Worm (Caenorhabditis elegans) whole organism, late embryonic: ENCODE data around the gene mask-1.

ENCODE experiments used
- C08G9.2 ChIP-seq: sonication (generic microtip); optimal IDR thresholded peaks from 2 replicates; lab custom pipeline; 2016; ENCODE audit warnings: mild to moderate bottlenecking, missing genetic modification characterization, moderate library complexity, missing compliant biosample characterization
- K02D7.2 ChIP-seq: sonication (generic microtip); optimal IDR thresholded peaks from 2 replicates; lab custom pipeline; 2017; ENCODE audit warnings: mild to moderate bottlenecking, missing genetic modification characterization, missing compliant biosample characterization
- K09A11.1 ChIP-seq: sonication (generic microtip); optimal IDR thresholded peaks from 2 replicates; lab custom pipeline; 2017; ENCODE audit warnings: antibody characterized with exemption, mild to moderate bottlenecking, missing genetic modification characterization, missing compliant biosample characterization; ENCODE audit not compliant: insufficient read depth
- T23F11.4 ChIP-seq: fragments of 200-800 bp; sonication (Bioruptor generic); optimal IDR thresholded peaks from 2 replicates; lab custom pipeline; 2018; ENCODE audit warnings: mild to moderate bottlenecking, missing genetic modification characterization, missing compliant biosample characterization
- Y22D7AL.16 ChIP-seq: sonication (generic microtip); optimal IDR thresholded peaks from 2 replicates; lab custom pipeline; 2016; ENCODE audit warnings: missing genetic modification characterization, missing compliant biosample characterization
- ceh-14 ChIP-seq: sonication (generic microtip); optimal IDR thresholded peaks from 2 replicates; lab custom pipeline; 2016; ENCODE audit warnings: missing genotype, missing genetic modification characterization, missing compliant biosample characterization
- ceh-18 ChIP-seq: sonication (generic microtip); optimal IDR thresholded peaks from 2 replicates; lab custom pipeline; 2016; ENCODE audit warnings: missing genetic modification characterization, missing compliant biosample characterization
- ceh-2 ChIP-seq: sonication (generic microtip); optimal IDR thresholded peaks from 2 replicates; lab custom pipeline; 2016; ENCODE audit warnings: missing genotype, missing genetic modification characterization, missing compliant biosample characterization
- ceh-24 ChIP-seq: sonication (generic microtip); optimal IDR thresholded peaks from 2 replicates; lab custom pipeline; 2016; ENCODE audit warnings: mild to moderate bottlenecking, missing genetic modification characterization, missing compliant biosample characterization
- ceh-31 ChIP-seq: sonication (generic microtip); optimal IDR thresholded peaks from 2 replicates; lab custom pipeline; 2016; ENCODE audit warnings: missing genetic modification characterization, missing compliant biosample characterization
- ceh-34 ChIP-seq: sonication (generic microtip); optimal IDR thresholded peaks from 2 replicates; lab custom pipeline; 2016; ENCODE audit warnings: mild to moderate bottlenecking, missing genetic modification characterization, missing compliant biosample characterization
- dmd-4 ChIP-seq: sonication (generic microtip); optimal IDR thresholded peaks from 2 replicates; lab custom pipeline; 2016; ENCODE audit warnings: borderline replicate concordance, missing genetic modification characterization, missing compliant biosample characterization
- elt-2 ChIP-seq: sonication (generic microtip); optimal IDR thresholded peaks from 2 replicates; lab custom pipeline; 2016; ENCODE audit warnings: missing genetic modification reagents, missing genetic modification characterization, missing compliant biosample characterization
- elt-4 ChIP-seq: sonication (generic microtip); optimal IDR thresholded peaks from 2 replicates; lab custom pipeline; 2016; ENCODE audit warnings: missing genetic modification characterization, missing compliant biosample characterization
- ets-4 ChIP-seq: sonication (generic microtip); optimal IDR thresholded peaks from 2 replicates; lab custom pipeline; 2016; ENCODE audit warnings: missing genetic modification characterization, missing compliant biosample characterization
- hlh-30 ChIP-seq: sonication (generic microtip); optimal IDR thresholded peaks from 2 replicates; lab custom pipeline; 2017; ENCODE audit warnings: antibody characterized with exemption, missing genetic modification characterization, missing compliant biosample characterization; ENCODE audit not compliant: insufficient read depth
- lim-6 ChIP-seq: sonication (generic microtip); optimal IDR thresholded peaks from 2 replicates; lab custom pipeline; 2016; ENCODE audit warnings: missing genetic modification characterization, missing compliant biosample characterization
- madf-2 ChIP-seq: sonication (generic microtip); optimal IDR thresholded peaks from 2 replicates; lab custom pipeline; 2017; ENCODE audit warnings: missing genetic modification characterization, missing compliant biosample characterization
- nfya-1 ChIP-seq: sonication (generic microtip); optimal IDR thresholded peaks from 2 replicates; lab custom pipeline; 2017; ENCODE audit warnings: missing genetic modification characterization, mild to moderate bottlenecking, missing compliant biosample characterization, antibody characterized with exemption, moderate library complexity
- pag-3 ChIP-seq: sonication (generic microtip); optimal IDR thresholded peaks from 2 replicates; lab custom pipeline; 2016; ENCODE audit warnings: missing compliant biosample characterization, missing genetic modification characterization, borderline replicate concordance
- pha-2 ChIP-seq: sonication (generic microtip); optimal IDR thresholded peaks from 2 replicates; lab custom pipeline; 2017; ENCODE audit warnings: mild to moderate bottlenecking, missing genetic modification characterization, missing compliant biosample characterization
- ref-2 ChIP-seq: sonication (generic microtip); optimal IDR thresholded peaks from 2 replicates; lab custom pipeline; 2016; ENCODE audit warnings: missing genetic modification characterization, missing compliant biosample characterization
- rnt-1 ChIP-seq: sonication (generic microtip); optimal IDR thresholded peaks from 2 replicates; lab custom pipeline; 2016; ENCODE audit warnings: missing genetic modification characterization, missing compliant biosample characterization
- sdc-2 ChIP-seq: sonication (generic microtip); optimal IDR thresholded peaks from 2 replicates; lab custom pipeline; 2016; ENCODE audit warnings: missing genotype, missing genetic modification characterization, missing compliant biosample characterization
- sox-2 ChIP-seq: fragments of 200-800 bp; sonication (Bioruptor generic); IDR thresholded peaks from 2 replicates; pipeline ENCODE4 v1.3.6; 2022; ENCODE audit warnings: missing genetic modification reagents, missing genetic modification characterization, missing compliant biosample characterization
- sox-4 ChIP-seq: sonication (generic microtip); optimal IDR thresholded peaks from 2 replicates; lab custom pipeline; 2017; ENCODE audit warnings: mild to moderate bottlenecking, missing genetic modification characterization, inconsistent platforms, missing compliant biosample characterization
- syd-9 ChIP-seq: sonication (generic microtip); optimal IDR thresholded peaks from 2 replicates; lab custom pipeline; 2016; ENCODE audit warnings: mild to moderate bottlenecking, missing genetic modification characterization, moderate library complexity, missing compliant biosample characterization
- tbx-7 ChIP-seq: sonication (generic microtip); optimal IDR thresholded peaks from 2 replicates; lab custom pipeline; 2016; ENCODE audit warnings: missing genotype, missing genetic modification characterization, missing compliant biosample characterization
- unc-3 ChIP-seq, 2 experiments: fragments of 200-800 bp in 1 of 2; sonication (Bioruptor generic) in 1 of 2; sonication (generic microtip) in 1 of 2; conservative IDR thresholded peaks in 1 of 2; optimal IDR thresholded peaks in 1 of 2; 2 replicates each; pipeline versions ENCODE4 v1.3.6 to Lab custom; 2016 to 2022; ENCODE audit warnings: missing compliant biosample characterization in 2 of 2, missing genetic modification characterization in 2 of 2, missing genetic modification reagents in 1 of 2
- unc-42 ChIP-seq: sonication (generic microtip); optimal IDR thresholded peaks from 2 replicates; lab custom pipeline; 2016; ENCODE audit warnings: missing genotype, missing genetic modification characterization, missing compliant biosample characterization
- unc-55 ChIP-seq: sonication (generic microtip); optimal IDR thresholded peaks from 2 replicates; lab custom pipeline; 2017; ENCODE audit warnings: missing biosample characterization, missing genetic modification reagents, missing genetic modification characterization
- ztf-16 ChIP-seq: sonication (generic microtip); optimal IDR thresholded peaks from 2 replicates; lab custom pipeline; 2017; ENCODE audit warnings: missing genetic modification characterization, missing compliant biosample characterization

Gene mask-1

ce11 chrIV:10352243-10352642 is 22.5 kb upstream of the mask-1 start, which contains the start of gene Y43C5B.2:
Y43C5B.2 (minus strand) TSS chrIV:10352343.
- TF ChIP-seq sox-4 (tag; lab: Kevin White, UChicago) (no peak), syd-9 (tag; lab: Kevin White, UChicago) (no peak), ceh-24 (tag; lab: Kevin White, UChicago) (no peak), ceh-14 (tag; lab: Kevin White, UChicago) (no peak), elt-4 (tag; lab: Kevin White, UChicago) (no peak), ets-4 (tag; lab: Kevin White, UChicago) (no peak), sox-2 (no peak), lim-6 (tag; lab: Kevin White, UChicago) (no peak), ceh-34 (tag; lab: Kevin White, UChicago) (no peak), unc-55 (GFP tag; lab: Kevin White, UChicago) (no peak)

- TF ChIP-seq pag-3 (tag; lab: Kevin White, UChicago) (no peak), ceh-24 (tag; lab: Kevin White, UChicago) (no peak), ceh-34 (tag; lab: Kevin White, UChicago) (no peak)
- TF ChIP-seq, all 69 proteins: peak for 0
Measured at ce11 chrIV:10357072-10357471, 17.6 kb upstream of the mask-1 start, which contains the start of gene R11A8.1. R11A8.1 (minus strand) TSS chrIV:10357172.

DNA sequence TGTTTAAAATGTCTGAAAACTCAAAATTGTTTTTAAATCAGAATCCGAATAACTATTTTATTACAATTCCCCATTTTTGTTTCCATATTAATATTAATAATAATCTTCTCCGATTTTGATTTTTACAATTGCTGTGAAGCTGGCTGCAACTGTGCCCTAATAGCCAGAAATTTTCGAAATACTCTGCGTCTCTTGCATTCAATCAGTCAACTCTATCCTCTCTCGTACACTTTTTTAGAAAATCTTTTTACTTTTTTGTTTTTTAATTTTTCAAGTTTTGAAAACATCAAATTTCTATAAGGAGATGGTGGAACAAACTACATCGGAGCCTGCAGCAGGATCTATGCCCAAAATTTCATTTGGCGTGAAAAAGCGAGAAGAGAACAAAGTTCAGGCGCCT is 16.9 kb upstream of the mask-1 start, which contains the start of gene gkow-1:
Gene gkow-1 (plus strand): TSS at position 301 of the 400 bp plus-strand sequence.
- TF ChIP-seq pha-2 (tag; lab: Kevin White, UChicago) (no peak), unc-55 (GFP tag; lab: Kevin White, UChicago) (no peak), ceh-2 (tag; lab: Kevin White, UChicago) (no peak), elt-2 (tag; lab: Kevin White, UChicago) (no peak), unc-3 (GFP tag; conservative IDR thresholded peaks at IDR 0.05; lab: Robert Waterston, UW) (no peak), unc-3 (tag; optimal IDR thresholded peaks at IDR 0.05; lab: Kevin White, UChicago) (no peak), Y22D7AL.16 (tag; lab: Kevin White, UChicago) (no peak), K09A11.1 (no peak), ceh-14 (tag; lab: Kevin White, UChicago) (no peak), K02D7.2 (tag; lab: Kevin White, UChicago) (no peak), nfya-1 (no peak), T23F11.4 (GFP tag; lab: Kevin White, UChicago) (no peak), pag-3 (tag; lab: Kevin White, UChicago) (no peak)
- TF ChIP-seq, all 69 proteins: peak for 0

DNA sequence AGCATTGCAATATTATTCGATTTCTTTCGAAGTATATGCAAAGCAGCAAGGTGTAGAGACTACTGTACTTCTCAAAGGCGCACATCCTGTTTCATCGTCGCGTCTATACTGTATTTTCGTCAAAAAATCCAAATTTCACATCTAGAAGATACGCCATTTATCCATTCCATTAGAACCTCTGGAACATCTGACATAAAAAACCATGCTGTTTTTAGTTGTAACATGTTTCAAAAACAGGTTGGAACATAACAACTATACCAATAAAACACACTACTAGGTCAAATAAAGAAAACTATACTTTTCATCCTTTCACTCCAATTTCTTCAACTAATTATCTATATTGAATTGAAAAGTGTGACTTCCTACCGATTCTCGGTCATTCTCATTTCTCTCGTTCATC is 14.4 kb upstream of the mask-1 start, which contains the start of gene ugt-59:
Gene ugt-59 (plus strand): TSS at position 301 of the 400 bp plus-strand sequence.
- no peak for TF ChIP-seq ceh-34 (tag; lab: Kevin White, UChicago)
- TF ChIP-seq ztf-16 (tag; lab: Kevin White, UChicago), result no peak
- TF ChIP-seq hlh-30 (tag; lab: Kevin White, UChicago), result no peak
- TF ChIP-seq K09A11.1, result no peak
- TF ChIP-seq sdc-2 (tag; lab: Kevin White, UChicago), result no peak
- TF ChIP-seq ceh-18, result no peak
- no peak for TF ChIP-seq pha-2 (tag; lab: Kevin White, UChicago)
- no peak for TF ChIP-seq syd-9 (tag; lab: Kevin White, UChicago)
- no peak for TF ChIP-seq ceh-2 (tag; lab: Kevin White, UChicago)
- TF ChIP-seq C08G9.2, result no peak

ce11 chrIV:10366018-10366417 is 8.7 kb upstream of the mask-1 start, which contains the start of gene sir-2.1:
sir-2.1 (minus strand) TSS chrIV:10366229.
- TF ChIP-seq tbx-7 (tag; lab: Kevin White, UChicago), result no peak
- TF ChIP-seq rnt-1 (tag; lab: Kevin White, UChicago), result no peak
- no peak for TF ChIP-seq ceh-31 (tag; lab: Kevin White, UChicago)
- TF ChIP-seq madf-2 (tag; lab: Kevin White, UChicago), result no peak
- no peak for TF ChIP-seq unc-3 (GFP tag; conservative IDR thresholded peaks at IDR 0.05; lab: Robert Waterston, UW)
- TF ChIP-seq unc-3 (tag; optimal IDR thresholded peaks at IDR 0.05; lab: Kevin White, UChicago), result no peak
- TF ChIP-seq unc-42 (tag; lab: Kevin White, UChicago), result peak; percentile 0
- TF ChIP-seq ref-2 (tag; lab: Kevin White, UChicago), result no peak
- peak; percentile 38 for TF ChIP-seq hlh-30 (tag; lab: Kevin White, UChicago)
- TF ChIP-seq dmd-4, result no peak
